Worm (Caenorhabditis elegans): Measurements from ENCODE around the gene gar-3.

ce11 chrV:14519268-14519667, 60.3 kb downstream of the gar-3 start, which contains the start of gene R02D5.8:
- TF ChIP-seq lir-3 (tag; optimal IDR thresholded peaks at IDR 0.05; ENCODE audit: poor library complexity) (no peak), fos-1 (tag; optimal IDR thresholded peaks at IDR 0.05) (no peak), elt-3 (tag; optimal IDR thresholded peaks at IDR 0.05) (no peak), dsc-1 (tag; optimal IDR thresholded peaks at IDR 0.05) (no peak), unc-62 (GFP tag; optimal IDR thresholded peaks at IDR 0.05) (no peak), lin-13 (GFP tag; optimal IDR thresholded peaks at IDR 0.05) (no peak), skn-1 (tag; optimal IDR thresholded peaks at IDR 0.05) (no peak), vab-15 (tag; optimal IDR thresholded peaks at IDR 0.05) (no peak), hpl-2 (GFP tag; optimal IDR thresholded peaks at IDR 0.05) (no peak), dpl-1 (GFP tag; optimal IDR thresholded peaks at IDR 0.05) (no peak), lin-14 (GFP tag; optimal IDR thresholded peaks at IDR 0.05) (no peak), aha-1 (tag; optimal IDR thresholded peaks at IDR 0.05) (no peak), nhr-11 (tag; optimal IDR thresholded peaks at IDR 0.05) (no peak), swsn-7 (tag; optimal IDR thresholded peaks at IDR 0.05) (no peak)
